Worm (Caenorhabditis elegans): ENCODE results near the gene Y45G12B.2.

DNA sequence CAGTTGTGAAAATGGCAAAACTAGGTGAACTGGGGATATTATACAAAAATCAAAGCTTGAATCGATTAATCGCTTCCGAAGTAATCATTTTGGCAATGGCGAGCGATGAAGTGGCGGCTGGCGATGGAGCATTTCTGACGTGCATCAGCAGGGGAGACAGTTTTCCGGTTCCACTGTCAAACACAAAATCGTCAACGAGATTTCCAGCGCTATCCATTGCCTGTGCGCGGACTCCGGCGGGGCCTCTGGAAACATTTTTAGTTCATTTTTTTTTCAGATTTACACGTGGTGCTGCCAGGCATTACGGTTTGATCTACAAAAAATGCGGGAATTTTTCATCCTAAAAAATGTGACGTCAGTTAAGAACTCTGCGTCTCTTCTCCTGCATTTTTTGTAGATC is 6.0 kb upstream of the Y45G12B.2 start:
- no peak for TF ChIP-seq ceh-82 (tag; optimal IDR thresholded peaks at IDR 0.05)
- TF ChIP-seq ztf-11 (tag; optimal IDR thresholded peaks at IDR 0.05): no peak
- no peak for TF ChIP-seq elt-3 (tag; optimal IDR thresholded peaks at IDR 0.05)
- no peak for TF ChIP-seq pqm-1 (tag; optimal IDR thresholded peaks at IDR 0.05)
- TF ChIP-seq ama-1 (optimal IDR thresholded peaks at IDR 0.05): no peak
- no peak for TF ChIP-seq nhr-12 (tag; optimal IDR thresholded peaks at IDR 0.05)
- no peak for TF ChIP-seq nhr-76 (tag; optimal IDR thresholded peaks at IDR 0.05)
- no peak for TF ChIP-seq eor-1 (tag; optimal IDR thresholded peaks at IDR 0.05)
- no peak for TF ChIP-seq nhr-28 (tag; optimal IDR thresholded peaks at IDR 0.05)
- no peak for TF ChIP-seq unc-62 (GFP tag; optimal IDR thresholded peaks at IDR 0.05)
- no peak for TF ChIP-seq fkh-10 (GFP tag; optimal IDR thresholded peaks at IDR 0.05)

Data from whole organism, L3 larva.